Fruit fly (Drosophila melanogaster) Kc167 (cell line): ENCODE data around the gene CG14115.

ENCODE experiments used
- Myc ChIP-seq: fragments of >200 bp; optimal IDR thresholded peaks from 2 replicates; lab custom pipeline; 2017; ENCODE audit warnings: missing external identifiers
- Sin3A ChIP-seq: fragments of >200 bp; optimal IDR thresholded peaks from 2 replicates; lab custom pipeline; 2018; ENCODE audit warnings: missing external identifiers
- h ChIP-seq: fragments of >200 bp; optimal IDR thresholded peaks from 3 replicates; lab custom pipeline; 2018; ENCODE audit warnings: missing external identifiers
- insv ChIP-seq: fragments of >200 bp; optimal IDR thresholded peaks from 3 replicates; lab custom pipeline; 2018; ENCODE audit warnings: missing external identifiers
- psq ChIP-seq: fragments of >200 bp; optimal IDR thresholded peaks from 2 replicates; lab custom pipeline; 2017; ENCODE audit warnings: missing external identifiers
- ttk ChIP-seq: sonication (Bioruptor generic); optimal IDR thresholded peaks from 2 replicates; lab custom pipeline; 2017; ENCODE audit warnings: missing external identifiers

Gene CG14115

dm6 chr3L:13014693-13015092 lies 46.5 kb downstream of the CG14115 start:
- TF ChIP-seq h = no peak
- TF ChIP-seq ttk (lab: Kevin White, UChicago) = no peak
- no peak for TF ChIP-seq Sin3A (lab: Kevin White, UChicago)
- no peak for TF ChIP-seq insv (lab: Kevin White, UChicago)
- no peak for TF ChIP-seq psq (lab: Kevin White, UChicago)
- no peak for TF ChIP-seq Myc (lab: Kevin White, UChicago)

- TF ChIP-seq Myc (lab: Kevin White, UChicago) = no peak
- no peak for TF ChIP-seq h
- no peak for TF ChIP-seq insv (lab: Kevin White, UChicago)
- TF ChIP-seq psq (lab: Kevin White, UChicago) = no peak
- TF ChIP-seq ttk (lab: Kevin White, UChicago) = no peak
- no peak for TF ChIP-seq Sin3A (lab: Kevin White, UChicago)
Observed at dm6 chr3L:13011511-13011910, 49.7 kb downstream of the CG14115 start, which contains the start of gene Cul6. Cul6 (minus strand) TSS chr3L:13011685.
